Fruit fly (Drosophila melanogaster) whole organism, embryonic: Measurements from ENCODE around the gene Bili.

Source experiments
- CG11560 ChIP-seq: fragments of 200-800 bp; sonication (Bioruptor generic); IDR thresholded peaks from 3 replicates; pipeline ENCODE4 v1.3.6; 2022; ENCODE audit warnings: missing biosample characterization, missing genetic modification characterization
- CG16815 ChIP-seq: fragments of 200-800 bp; sonication (Bioruptor generic); optimal IDR thresholded peaks from 3 replicates; lab custom pipeline; 2017; ENCODE audit warnings: missing biosample characterization, mild to moderate bottlenecking, missing genetic modification characterization
- CG8478 ChIP-seq: fragments of >200 bp; optimal IDR thresholded peaks from 2 replicates; lab custom pipeline; 2018
- Dp ChIP-seq: fragments of 200-800 bp; sonication (Bioruptor generic); optimal IDR thresholded peaks from 2 replicates; lab custom pipeline; 2018; ENCODE audit warnings: missing biosample characterization, mild to moderate bottlenecking, missing genetic modification characterization, moderate library complexity
- Hr51 ChIP-seq, 2 experiments: fragments of 200-800 bp; sonication (Bioruptor generic); optimal IDR thresholded peaks; 2 replicates in 1 of 2; 3 replicates in 1 of 2; lab custom pipeline; 2016 to 2018; ENCODE audit warnings: missing biosample characterization in 2 of 2, missing genetic modification characterization in 2 of 2, mild to moderate bottlenecking in 1 of 2, moderate library complexity in 1 of 2
- Myb ChIP-seq: fragments of 200-800 bp; sonication (Bioruptor generic); optimal IDR thresholded peaks from 2 replicates; lab custom pipeline; 2016; ENCODE audit warnings: missing biosample characterization, missing genetic modification characterization
- chm ChIP-seq: fragments of 200-800 bp; sonication (Bioruptor generic); IDR thresholded peaks from 2 replicates; pipeline ENCODE4 v1.3.6; 2022; ENCODE audit warnings: missing biosample characterization, missing genetic modification characterization
- jumu ChIP-seq: fragments of 200-800 bp; sonication (Bioruptor generic); optimal IDR thresholded peaks from 3 replicates; lab custom pipeline; 2016; ENCODE audit warnings: missing biosample characterization, missing genetic modification characterization
- row ChIP-seq: fragments of 200-800 bp; sonication (Bioruptor generic); IDR thresholded peaks from 3 replicates; pipeline ENCODE4 v1.3.6; 2022; ENCODE audit warnings: missing biosample characterization, missing genetic modification characterization
- salm ChIP-seq: fragments of 200-800 bp; sonication (Bioruptor generic); optimal IDR thresholded peaks from 2 replicates; lab custom pipeline; 2018; ENCODE audit warnings: missing biosample characterization, mild to moderate bottlenecking, missing genetic modification characterization
- tap ChIP-seq: fragments of 200-800 bp; optimal IDR thresholded peaks from 3 replicates; lab custom pipeline; 2019; ENCODE audit warnings: missing biosample characterization, mild to moderate bottlenecking, missing genetic modification characterization, moderate library complexity

DNA sequence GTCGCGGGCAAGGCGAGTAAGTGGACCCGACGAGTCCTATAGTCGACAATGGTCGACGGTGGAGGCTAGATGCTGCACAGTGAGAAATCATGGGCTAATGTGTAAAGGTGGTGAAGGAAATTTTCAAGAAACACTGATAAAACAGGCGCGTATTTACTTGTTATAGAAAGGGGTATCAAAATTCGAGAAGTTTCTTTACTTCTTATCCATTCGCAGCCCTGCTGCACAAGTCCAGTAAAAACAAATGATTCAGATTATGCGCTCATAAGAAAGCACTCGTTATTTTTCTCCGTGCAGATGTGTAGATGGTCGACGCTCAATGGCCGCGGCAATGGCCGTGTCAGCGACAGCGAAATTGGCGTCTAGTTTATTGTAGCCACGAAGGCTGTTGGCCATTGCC, 45.4 kb downstream of the Bili start:
- no peak for TF ChIP-seq chm (GFP tag; lab: Robert Waterston, UW)
- TF ChIP-seq jumu (GFP tag; lab: Kevin White, UChicago) = no peak
- TF ChIP-seq row (GFP tag; lab: Robert Waterston, UW) = peak; percentile 51
- no peak for TF ChIP-seq Dp (GFP tag; lab: Kevin White, UChicago)
- TF ChIP-seq CG11560 (tag; lab: Robert Waterston, UW) = no peak
- peak in 1 of 2 experiments; percentile 24 for TF ChIP-seq Hr51 (GFP tag; optimal IDR thresholded peaks at IDR 0.05; lab: Kevin White, UChicago)
- TF ChIP-seq salm = no peak
- TF ChIP-seq Myb (GFP tag; lab: Kevin White, UChicago) = no peak
- TF ChIP-seq tap (tag; lab: Kevin White, UChicago) = no peak
- TF ChIP-seq CG8478 (lab: Kevin White, UChicago) = no peak
- no peak for TF ChIP-seq CG16815
